Worm (Caenorhabditis elegans): ENCODE measurements around the gene C32D5.12.

C32D5.12 gene

ce11 chrII:6345195-6346158, 13.3 kb downstream of the C32D5.12 start, which contains the start of gene C32D5.8:
C32D5.8 (minus strand) TSS chrII:6345964.
- TF ChIP-seq lin-39 (tag; optimal IDR thresholded peaks at IDR 0.05) (no peak), elt-1 (tag; optimal IDR thresholded peaks at IDR 0.05) (peak; percentile 58), ceh-82 (tag; optimal IDR thresholded peaks at IDR 0.05) (no peak), elt-2 (tag; optimal IDR thresholded peaks at IDR 0.05) (peak; percentile 20), R02D3.7 (tag; optimal IDR thresholded peaks at IDR 0.05) (no peak), nhr-25 (tag; optimal IDR thresholded peaks at IDR 0.05) (peak; percentile 81), pqm-1 (tag; optimal IDR thresholded peaks at IDR 0.05) (peak; percentile 23), pha-4 (tag; optimal IDR thresholded peaks at IDR 0.05) (peak; percentile 55), nhr-43 (tag; optimal IDR thresholded peaks at IDR 0.05; ENCODE audit: poor library complexity, severe bottlenecking) (peak; percentile 6), egl-5 (tag; optimal IDR thresholded peaks at IDR 0.05) (no peak), ZK546.5 (tag; optimal IDR thresholded peaks at IDR 0.05) (no peak)

ce11 chrII:6344513-6344912, 14.3 kb downstream of the C32D5.12 start:
- TF ChIP-seq fkh-2 (tag; optimal IDR thresholded peaks at IDR 0.05), result no peak
- TF ChIP-seq aly-2 (tag; optimal IDR thresholded peaks at IDR 0.05), result no peak
- TF ChIP-seq lin-39 (tag; optimal IDR thresholded peaks at IDR 0.05), result no peak
- TF ChIP-seq nhr-11 (tag; optimal IDR thresholded peaks at IDR 0.05), result no peak
- no peak for TF ChIP-seq nhr-67 (tag; optimal IDR thresholded peaks at IDR 0.05)
- TF ChIP-seq elt-3 (tag; optimal IDR thresholded peaks at IDR 0.05), result no peak
- no peak for TF ChIP-seq nhr-12 (tag; optimal IDR thresholded peaks at IDR 0.05)
- no peak for TF ChIP-seq nhr-237 (tag; optimal IDR thresholded peaks at IDR 0.05)
- TF ChIP-seq ceh-82 (tag; optimal IDR thresholded peaks at IDR 0.05), result no peak
- TF ChIP-seq ama-1 (optimal IDR thresholded peaks at IDR 0.05), result no peak
- TF ChIP-seq jun-1 (tag; optimal IDR thresholded peaks at IDR 0.05), result no peak
- no peak for TF ChIP-seq egl-5 (tag; optimal IDR thresholded peaks at IDR 0.05)
- no peak for TF ChIP-seq nhr-76 (tag; optimal IDR thresholded peaks at IDR 0.05)
- TF ChIP-seq lsy-12 (tag; optimal IDR thresholded peaks at IDR 0.05), result no peak
- TF ChIP-seq pqm-1 (tag; optimal IDR thresholded peaks at IDR 0.05), result no peak
- TF ChIP-seq skn-1 (tag; optimal IDR thresholded peaks at IDR 0.05), result no peak
- no peak for TF ChIP-seq sea-2 (GFP tag; optimal IDR thresholded peaks at IDR 0.05)

ce11 chrII:6343893-6344292, 14.9 kb downstream of the C32D5.12 start, which contains the start of gene txt-18:
txt-18 (plus strand) TSS chrII:6344072.
- peak; percentile 81 for TF ChIP-seq pha-4 (tag; optimal IDR thresholded peaks at IDR 0.05)
- TF ChIP-seq daf-12 (tag; optimal IDR thresholded peaks at IDR 0.05), result no peak
- peak; percentile 23 for TF ChIP-seq nfya-1 (tag; optimal IDR thresholded peaks at IDR 0.05; ENCODE audit: insufficient read depth)
- TF ChIP-seq nhr-25 (tag; optimal IDR thresholded peaks at IDR 0.05), result peak; percentile 13
- TF ChIP-seq nhr-23 (tag; optimal IDR thresholded peaks at IDR 0.05), result peak; percentile 41
- no peak for TF ChIP-seq mml-1 (tag; optimal IDR thresholded peaks at IDR 0.05)
- no peak for TF ChIP-seq nhr-12 (tag; optimal IDR thresholded peaks at IDR 0.05)

ce11 chrII:6342455-6342854, 16.4 kb downstream of the C32D5.12 start:
- no peak for TF ChIP-seq ceh-82 (tag; optimal IDR thresholded peaks at IDR 0.05)
- TF ChIP-seq ceh-9 (tag; optimal IDR thresholded peaks at IDR 0.05), result no peak
- no peak for TF ChIP-seq egl-27 (tag; optimal IDR thresholded peaks at IDR 0.05)
- no peak for TF ChIP-seq egl-5 (tag; optimal IDR thresholded peaks at IDR 0.05)
- no peak for TF ChIP-seq ceh-16 (tag; optimal IDR thresholded peaks at IDR 0.05)
- no peak for TF ChIP-seq lin-15B (tag; optimal IDR thresholded peaks at IDR 0.05)
- TF ChIP-seq daf-12 (tag; optimal IDR thresholded peaks at IDR 0.05), result no peak
- TF ChIP-seq elt-1 (tag; optimal IDR thresholded peaks at IDR 0.05), result no peak
- TF ChIP-seq unc-62 (GFP tag; optimal IDR thresholded peaks at IDR 0.05), result no peak
- no peak for TF ChIP-seq skn-1 (tag; optimal IDR thresholded peaks at IDR 0.05)
- TF ChIP-seq elt-2 (tag; optimal IDR thresholded peaks at IDR 0.05), result no peak
- no peak for TF ChIP-seq aly-2 (tag; optimal IDR thresholded peaks at IDR 0.05)

Measured in whole organism, L3 larva.